Fruit fly (Drosophila melanogaster): Measurements from ENCODE around the gene CG10713.

Gene CG10713

DNA sequence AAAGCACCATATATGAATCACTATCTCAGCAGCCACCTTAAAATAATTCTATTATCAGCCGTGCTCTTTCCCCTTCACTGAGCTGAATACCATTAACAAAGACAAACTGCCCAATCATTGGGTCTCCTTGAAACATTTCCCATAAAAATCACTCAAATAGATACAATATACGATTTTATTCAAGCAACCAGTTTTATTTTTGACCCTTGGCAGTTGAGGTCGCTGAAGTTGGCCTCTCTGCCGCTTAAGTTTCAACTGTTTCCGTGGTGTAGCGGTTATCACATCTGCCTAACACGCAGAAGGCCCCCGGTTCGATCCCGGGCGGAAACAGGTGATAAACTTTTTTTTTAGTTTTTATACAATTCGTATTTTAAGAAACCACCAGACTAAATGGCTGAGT lies 2.2 kb downstream of the CG10713 start (continued):
- TF ChIP-seq CG17385 (GFP tag; optimal IDR thresholded peaks at IDR 0.05), result no peak
- no peak for TF ChIP-seq Hand (GFP tag; optimal IDR thresholded peaks at IDR 0.05)
- TF ChIP-seq bab2 (GFP tag; optimal IDR thresholded peaks at IDR 0.05), result no peak
- TF ChIP-seq ems (GFP tag; optimal IDR thresholded peaks at IDR 0.05), result no peak
- TF ChIP-seq CG17568 (GFP tag; optimal IDR thresholded peaks at IDR 0.05), result no peak
- TF ChIP-seq chinmo (GFP tag; IDR thresholded peaks at IDR 0.05; ENCODE audit: partially characterized antibody), result peak; percentile 48; the same call in 1 of the 4 replicates
- TF ChIP-seq esg (GFP tag; conservative IDR thresholded peaks at IDR 0.05), result no peak
- TF ChIP-seq aop (GFP tag; IDR thresholded peaks at IDR 0.05), result no peak
- TF ChIP-seq ssp (GFP tag; IDR thresholded peaks at IDR 0.05), result no peak
- no peak for TF ChIP-seq CG10462 (GFP tag; optimal IDR thresholded peaks at IDR 0.05)
- no peak for TF ChIP-seq CG11504 (tag; optimal IDR thresholded peaks at IDR 0.05)
- TF ChIP-seq CG12155 (GFP tag; optimal IDR thresholded peaks at IDR 0.05), result no peak
- no peak for TF ChIP-seq dpn (GFP tag; optimal IDR thresholded peaks at IDR 0.05)
- TF ChIP-seq Max (GFP tag; optimal IDR thresholded peaks at IDR 0.05), result no peak
- TF ChIP-seq nau (GFP tag; optimal IDR thresholded peaks at IDR 0.05), result no peak
- peak; percentile 73 for TF ChIP-seq CG16813 (GFP tag; IDR thresholded peaks at IDR 0.05; ENCODE audit: partially characterized antibody)
- TF ChIP-seq Ssrp (tag; optimal IDR thresholded peaks at IDR 0.05), result no peak
- no peak for TF ChIP-seq dysf (GFP tag; IDR thresholded peaks at IDR 0.05)
- TF ChIP-seq Gsc (GFP tag; IDR thresholded peaks at IDR 0.05), result no peak
- TF ChIP-seq CG18619 (GFP tag; optimal IDR thresholded peaks at IDR 0.05), result no peak
- TF ChIP-seq cwo (GFP tag; optimal IDR thresholded peaks at IDR 0.05), result no peak
- no peak for TF ChIP-seq CG13424 (tag; optimal IDR thresholded peaks at IDR 0.05)
- TF ChIP-seq CG42726 (GFP tag; IDR thresholded peaks at IDR 0.05; ENCODE audit: partially characterized antibody), result peak; percentile 66
- no peak for TF ChIP-seq odd (GFP tag; optimal IDR thresholded peaks at IDR 0.05)
- no peak for TF ChIP-seq slou (GFP tag; optimal IDR thresholded peaks at IDR 0.05)
- TF ChIP-seq grn (GFP tag; optimal IDR thresholded peaks at IDR 0.05), result no peak
- TF ChIP-seq tap (tag; optimal IDR thresholded peaks at IDR 0.05), result no peak
- TF ChIP-seq salm (tag; optimal IDR thresholded peaks at IDR 0.05), result no peak
- TF ChIP-seq Neu2 (GFP tag; optimal IDR thresholded peaks at IDR 0.05; ENCODE audit: borderline replicate concordance), result no peak
- TF ChIP-seq Mad (GFP tag; optimal IDR thresholded peaks at IDR 0.05), result no peak
- TF ChIP-seq mam (GFP tag; optimal IDR thresholded peaks at IDR 0.05), result no peak
- TF ChIP-seq grau (tag; optimal IDR thresholded peaks at IDR 0.05), result no peak
- TF ChIP-seq lab (GFP tag; optimal IDR thresholded peaks at IDR 0.05), result no peak
- no peak for TF ChIP-seq Pdp1 (GFP tag; optimal IDR thresholded peaks at IDR 0.05)
- 0 out of 3 replicates have a peak, but pooled peaks have one; percentile 11 for TF ChIP-seq Doc3 (GFP tag; IDR thresholded peaks at IDR 0.05; ENCODE audit: partially characterized antibody)
- TF ChIP-seq CG3407 (GFP tag; optimal IDR thresholded peaks at IDR 0.05), result no peak
- no peak for TF ChIP-seq Nf-YC (tag; optimal IDR thresholded peaks at IDR 0.05)
- no peak for TF ChIP-seq CG12391 (tag; optimal IDR thresholded peaks at IDR 0.05)
- TF ChIP-seq ro (GFP tag; IDR thresholded peaks at IDR 0.05), result no peak
- no peak for TF ChIP-seq CG31388 (GFP tag; optimal IDR thresholded peaks at IDR 0.05)
- no peak for TF ChIP-seq NFAT (GFP tag; IDR thresholded peaks at IDR 0.05)
- no peak for TF ChIP-seq CG17328 (GFP tag; IDR thresholded peaks at IDR 0.05)
- no peak for TF ChIP-seq fd102C (GFP tag; optimal IDR thresholded peaks at IDR 0.05)
- peak; percentile 42 for TF ChIP-seq mirr (GFP tag; optimal IDR thresholded peaks at IDR 0.05)
- TF ChIP-seq CG17361 (GFP tag; IDR thresholded peaks at IDR 0.05), result no peak
- no peak for TF ChIP-seq CG3163 (GFP tag; optimal IDR thresholded peaks at IDR 0.05)
- TF ChIP-seq fd3F (GFP tag; optimal IDR thresholded peaks at IDR 0.05), result no peak
- TF ChIP-seq Hr3 (GFP tag; optimal IDR thresholded peaks at IDR 0.05), result no peak
- no peak for TF ChIP-seq CG1603 (tag; optimal IDR thresholded peaks at IDR 0.05)
- no peak for TF ChIP-seq eve (GFP tag; optimal IDR thresholded peaks at IDR 0.05)
- TF ChIP-seq Aef1 (GFP tag; IDR thresholded peaks at IDR 0.05), result no peak
